Worm (Caenorhabditis elegans) whole organism, L2 larva: ENCODE results near the gene ZK616.5.

Experiments used
- C34F6.9 ChIP-seq: fragments of 150-350 bp; optimal IDR thresholded peaks from 2 replicates; lab custom pipeline; 2014; ENCODE audit warnings: missing biosample characterization, missing genetic modification characterization
- F13H6.1 ChIP-seq: sonication (generic microtip); optimal IDR thresholded peaks from 2 replicates; lab custom pipeline; 2016; ENCODE audit warnings: missing genetic modification characterization, missing compliant biosample characterization
- R02D3.7 ChIP-seq: fragments of 150-350 bp; optimal IDR thresholded peaks from 2 replicates; lab custom pipeline; 2014; ENCODE audit warnings: missing biosample characterization, missing genetic modification characterization
- Y55F3AM.14 ChIP-seq: fragments of 200-800 bp; sonication (Bioruptor generic); optimal IDR thresholded peaks from 2 replicates; lab custom pipeline; 2018; ENCODE audit warnings: mild to moderate bottlenecking, missing genetic modification characterization, missing compliant biosample characterization
- ZK546.5 ChIP-seq: sonication (generic microtip); optimal IDR thresholded peaks from 2 replicates; lab custom pipeline; 2017; ENCODE audit warnings: missing biosample characterization, missing genetic modification characterization
- alr-1 ChIP-seq: fragments of 150-350 bp; optimal IDR thresholded peaks from 2 replicates; lab custom pipeline; 2014; ENCODE audit warnings: missing biosample characterization, missing genetic modification characterization
- aly-2 ChIP-seq: fragments of 150-350 bp; optimal IDR thresholded peaks from 2 replicates; lab custom pipeline; 2014; ENCODE audit warnings: missing biosample characterization, missing genetic modification characterization
- ama-1 ChIP-seq: fragments of 150-350 bp; optimal IDR thresholded peaks from 2 replicates; lab custom pipeline; 2018; ENCODE audit warnings: inconsistent platforms
- blmp-1 ChIP-seq: sonication (generic microtip); optimal IDR thresholded peaks from 2 replicates; lab custom pipeline; 2017; ENCODE audit warnings: missing genetic modification characterization, mild to moderate bottlenecking, missing compliant biosample characterization, antibody characterized with exemption, moderate library complexity; ENCODE audit not compliant: insufficient read depth
- ceh-16 ChIP-seq: fragments of 150-350 bp; optimal IDR thresholded peaks from 2 replicates; lab custom pipeline; 2014; ENCODE audit warnings: missing biosample characterization, missing genetic modification characterization
- ceh-82 ChIP-seq: fragments of 150-350 bp; optimal IDR thresholded peaks from 2 replicates; lab custom pipeline; 2014; ENCODE audit warnings: missing biosample characterization, missing genetic modification characterization
- dmd-4 ChIP-seq: sonication (generic microtip); optimal IDR thresholded peaks from 2 replicates; lab custom pipeline; 2017; ENCODE audit warnings: missing biosample characterization, missing genetic modification characterization
- egl-27 ChIP-seq: sonication (generic microtip); optimal IDR thresholded peaks from 3 replicates; lab custom pipeline; 2017; ENCODE audit warnings: missing biosample characterization, missing genetic modification reagents, missing genetic modification characterization
- elt-1 ChIP-seq: fragments of 150-350 bp; optimal IDR thresholded peaks from 2 replicates; lab custom pipeline; 2014; ENCODE audit warnings: missing biosample characterization, missing genetic modification characterization
- elt-3 ChIP-seq: sonication (generic microtip); optimal IDR thresholded peaks from 2 replicates; lab custom pipeline; 2017; ENCODE audit warnings: missing biosample characterization, missing genetic modification characterization
- fos-1 ChIP-seq: fragments of 150-350 bp; optimal IDR thresholded peaks from 2 replicates; lab custom pipeline; 2014; ENCODE audit warnings: missing biosample characterization, missing genetic modification characterization
- gmeb-1 ChIP-seq: fragments of 150-350 bp; optimal IDR thresholded peaks from 2 replicates; lab custom pipeline; 2014; ENCODE audit warnings: missing biosample characterization, missing genetic modification characterization
- lin-11 ChIP-seq: fragments of 150-350 bp; sonication (generic microtip); optimal IDR thresholded peaks from 2 replicates; lab custom pipeline; 2014; ENCODE audit warnings: missing biosample characterization, missing genetic modification characterization, inconsistent platforms, mixed read lengths
- lin-13 ChIP-seq: fragments of 150-350 bp; optimal IDR thresholded peaks from 2 replicates; lab custom pipeline; 2014; ENCODE audit warnings: missing biosample characterization, missing genetic modification reagents, missing genetic modification characterization
- lin-39 ChIP-seq: fragments of 150-350 bp; optimal IDR thresholded peaks from 2 replicates; lab custom pipeline; 2014; ENCODE audit warnings: missing biosample characterization, missing genetic modification reagents, missing genetic modification characterization
- lsy-2 ChIP-seq, 2 experiments: fragments of 150-350 bp in 1 of 2; sonication (generic microtip) in 1 of 2; optimal IDR thresholded peaks; 2 replicates each; lab custom pipeline; 2014 to 2017; ENCODE audit warnings: missing biosample characterization in 2 of 2, missing genetic modification characterization in 2 of 2
- mab-5 ChIP-seq: fragments of 150-350 bp; optimal IDR thresholded peaks from 2 replicates; lab custom pipeline; 2014; ENCODE audit warnings: missing biosample characterization, missing genetic modification characterization
- mbf-1 ChIP-seq: sonication (generic microtip); optimal IDR thresholded peaks from 2 replicates; lab custom pipeline; 2017; ENCODE audit warnings: missing biosample characterization, missing genetic modification characterization
- mdl-1 ChIP-seq, 2 experiments: fragments of 150-350 bp in 1 of 2; sonication (generic microtip) in 1 of 2; optimal IDR thresholded peaks; 2 replicates each; lab custom pipeline; 2017; ENCODE audit warnings: missing biosample characterization in 2 of 2, missing genetic modification characterization in 2 of 2
- nhr-10 ChIP-seq: sonication (generic microtip); optimal IDR thresholded peaks from 2 replicates; lab custom pipeline; 2017; ENCODE audit warnings: missing biosample characterization, missing genetic modification characterization
- nhr-11 ChIP-seq: fragments of 150-350 bp; optimal IDR thresholded peaks from 2 replicates; lab custom pipeline; 2014; ENCODE audit warnings: missing biosample characterization, missing genetic modification characterization
- nhr-12 ChIP-seq: fragments of 150-350 bp; optimal IDR thresholded peaks from 2 replicates; lab custom pipeline; 2014; ENCODE audit warnings: missing biosample characterization, missing genetic modification characterization
- nhr-129 ChIP-seq: fragments of 150-350 bp; optimal IDR thresholded peaks from 2 replicates; lab custom pipeline; 2014; ENCODE audit warnings: missing biosample characterization, missing genetic modification characterization
- nhr-21 ChIP-seq: fragments of 150-350 bp; optimal IDR thresholded peaks from 2 replicates; lab custom pipeline; 2014; ENCODE audit warnings: missing biosample characterization, missing genetic modification characterization
- nhr-23 ChIP-seq: fragments of 150-350 bp; optimal IDR thresholded peaks from 2 replicates; lab custom pipeline; 2014; ENCODE audit warnings: missing biosample characterization, missing genetic modification reagents, missing genetic modification characterization
- nhr-237 ChIP-seq: fragments of 150-350 bp; optimal IDR thresholded peaks from 2 replicates; lab custom pipeline; 2014; ENCODE audit warnings: missing biosample characterization, missing genetic modification characterization
- nhr-25 ChIP-seq: fragments of 150-350 bp; sonication (generic microtip); optimal IDR thresholded peaks from 3 replicates; lab custom pipeline; 2014; ENCODE audit warnings: missing biosample characterization, missing genetic modification characterization
- nhr-6 ChIP-seq: fragments of 150-350 bp; optimal IDR thresholded peaks from 2 replicates; lab custom pipeline; 2014; ENCODE audit warnings: missing biosample characterization, missing genetic modification characterization
- nhr-77 ChIP-seq: fragments of 150-350 bp; optimal IDR thresholded peaks from 2 replicates; lab custom pipeline; 2014; ENCODE audit warnings: missing biosample characterization, missing genetic modification characterization
- peb-1 ChIP-seq: fragments of 150-350 bp; optimal IDR thresholded peaks from 2 replicates; lab custom pipeline; 2014; ENCODE audit warnings: missing biosample characterization, missing genetic modification characterization
- sem-4 ChIP-seq: fragments of 150-350 bp; optimal IDR thresholded peaks from 2 replicates; lab custom pipeline; 2014; ENCODE audit warnings: missing biosample characterization, missing genetic modification reagents, missing genetic modification characterization
- skn-1 ChIP-seq: sonication (generic microtip); optimal IDR thresholded peaks from 2 replicates; lab custom pipeline; 2017; ENCODE audit warnings: missing biosample characterization, missing genetic modification characterization
- sma-3 ChIP-seq: sonication (generic microtip); optimal IDR thresholded peaks from 2 replicates; lab custom pipeline; 2016; ENCODE audit warnings: missing genetic modification reagents, missing genetic modification characterization, missing compliant biosample characterization
- sma-9 ChIP-seq, 2 experiments: fragments of 150-350 bp in 1 of 2; sonication (generic microtip) in 1 of 2; optimal IDR thresholded peaks; 2 replicates each; lab custom pipeline; 2014 to 2016; ENCODE audit warnings: missing genetic modification characterization in 2 of 2, mild to moderate bottlenecking in 1 of 2, missing biosample characterization in 1 of 2, missing compliant biosample characterization in 1 of 2, missing genetic modification reagents in 1 of 2, moderate library complexity in 1 of 2
- snpc-4 ChIP-seq: fragments of 150-350 bp; optimal IDR thresholded peaks from 2 replicates; lab custom pipeline; 2014; ENCODE audit warnings: missing biosample characterization, missing genetic modification characterization
- unc-39 ChIP-seq: fragments of 150-350 bp; optimal IDR thresholded peaks from 2 replicates; lab custom pipeline; 2014; ENCODE audit warnings: missing biosample characterization, missing genetic modification characterization
- unc-55 ChIP-seq: fragments of 150-350 bp; sonication (generic microtip); optimal IDR thresholded peaks from 3 replicates; lab custom pipeline; 2014; ENCODE audit warnings: missing biosample characterization, missing genetic modification reagents, missing genetic modification characterization
- unc-62 ChIP-seq: fragments of 150-350 bp; optimal IDR thresholded peaks from 2 replicates; lab custom pipeline; 2014; ENCODE audit warnings: missing biosample characterization, missing genetic modification reagents, missing genetic modification characterization
- ztf-1 ChIP-seq: fragments of 200-800 bp; sonication (Bioruptor generic); conservative IDR thresholded peaks from 2 replicates; pipeline ENCODE4 v1.3.6; 2022; ENCODE audit warnings: missing genetic modification characterization, missing compliant biosample characterization
- ztf-4 ChIP-seq: fragments of 150-350 bp; optimal IDR thresholded peaks from 2 replicates; lab custom pipeline; 2014; ENCODE audit warnings: missing biosample characterization, missing genetic modification characterization

The ZK616.5 gene

DNA sequence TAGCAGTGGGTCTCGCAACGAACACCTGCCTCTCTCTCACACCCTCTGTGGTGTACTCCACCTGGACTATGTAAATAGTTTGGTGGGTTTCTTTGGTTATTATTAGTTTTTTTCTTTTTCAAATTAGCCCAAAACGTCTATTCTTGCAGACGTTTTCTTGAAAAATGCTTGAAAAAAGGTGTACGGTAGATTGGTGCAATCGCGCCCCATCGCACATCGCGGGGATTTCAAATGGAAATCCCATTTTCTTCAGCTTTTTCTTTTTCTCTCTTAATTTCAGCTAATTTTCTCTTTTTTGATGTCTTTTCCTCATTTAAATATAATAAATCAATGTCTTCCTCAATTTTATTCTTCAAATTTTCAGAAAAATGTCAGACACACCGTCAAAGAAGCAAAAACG lies 37.6 kb upstream of the ZK616.5 start, which contains the start of gene Y4C6B.1:
Gene Y4C6B.1 (plus strand): TSS at position 365 of the 400 bp plus-strand sequence.
- TF ChIP-seq nhr-77 (tag; lab: Kevin White, UChicago) (no peak), unc-62 (GFP tag; lab: Kevin White, UChicago) (no peak), lsy-2 (tag; optimal IDR thresholded peaks at IDR 0.05; lab: Kevin White, UChicago) (peak in 1 of 2 experiments; percentile 87), ceh-82 (tag; lab: Kevin White, UChicago) (no peak), peb-1 (tag; lab: Kevin White, UChicago) (no peak), elt-3 (tag; lab: Kevin White, UChicago) (no peak), unc-55 (peak; percentile 16)

DNA sequence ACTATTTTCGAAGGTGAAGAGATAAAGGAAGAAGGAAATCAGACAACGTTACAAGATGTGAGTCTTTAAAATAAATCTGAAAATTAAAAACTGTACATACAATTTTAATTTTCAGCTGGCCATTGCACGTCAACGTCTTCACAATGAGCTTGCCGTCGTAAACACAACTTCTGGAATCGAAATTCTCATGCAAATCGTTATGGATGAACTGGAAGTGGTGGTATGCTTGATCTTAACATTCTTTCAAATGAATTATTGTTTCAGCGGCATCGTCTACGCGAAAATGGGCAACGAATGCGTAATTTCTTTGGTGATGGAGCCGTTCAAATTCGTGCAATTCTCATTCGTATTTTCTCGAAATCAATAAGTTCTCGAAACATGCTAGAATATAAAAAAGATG lies 37.2 kb upstream of the ZK616.5 start:
- TF ChIP-seq blmp-1 (no peak), gmeb-1 (tag; lab: Kevin White, UChicago) (no peak), nhr-23 (tag; lab: Kevin White, UChicago) (no peak), snpc-4 (tag; lab: Kevin White, UChicago) (no peak), lin-13 (no peak), nhr-129 (no peak), lin-39 (tag; lab: Kevin White, UChicago) (no peak), skn-1 (no peak), mab-5 (no peak), nhr-11 (tag; lab: Kevin White, UChicago) (no peak), aly-2 (no peak)

DNA sequence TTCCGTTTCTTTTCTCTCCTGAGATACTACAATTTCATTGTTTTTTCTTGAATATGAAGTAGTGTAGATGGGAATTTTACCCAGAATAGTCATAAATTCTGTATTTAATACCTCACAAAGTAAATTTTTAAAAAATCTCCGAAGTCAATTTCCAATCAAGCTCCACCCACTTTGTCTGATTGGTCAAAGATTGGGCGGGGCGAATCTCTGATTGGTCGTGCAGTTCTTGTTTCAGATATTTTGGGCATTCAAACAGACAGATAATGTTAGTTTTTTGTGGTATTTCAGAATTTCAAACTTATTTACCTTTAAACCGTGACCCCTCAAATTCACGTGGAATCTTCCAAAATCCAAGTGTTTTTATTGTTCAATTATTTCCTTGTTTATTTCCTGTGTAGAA lies 31.2 kb upstream of the ZK616.5 start, which contains the start of gene F41H10.5:
Gene F41H10.5 (plus strand): TSS at position 375 of the 400 bp plus-strand sequence.
- TF ChIP-seq lin-13 (no peak), skn-1 (no peak), mab-5 (no peak), Y55F3AM.14 (GFP tag; lab: Kevin White, UChicago) (no peak), nhr-12 (tag; lab: Kevin White, UChicago) (no peak), dmd-4 (no peak), unc-62 (GFP tag; lab: Kevin White, UChicago) (no peak), egl-27 (tag; lab: Kevin White, UChicago) (no peak), gmeb-1 (tag; lab: Kevin White, UChicago) (no peak), lin-11 (tag; lab: Kevin White, UChicago) (no peak), nhr-23 (tag; lab: Kevin White, UChicago) (no peak), F13H6.1 (tag; lab: Kevin White, UChicago) (no peak), ZK546.5 (tag; lab: Kevin White, UChicago) (no peak), elt-3 (tag; lab: Kevin White, UChicago) (no peak), nhr-237 (no peak), nhr-77 (tag; lab: Kevin White, UChicago) (no peak)

DNA sequence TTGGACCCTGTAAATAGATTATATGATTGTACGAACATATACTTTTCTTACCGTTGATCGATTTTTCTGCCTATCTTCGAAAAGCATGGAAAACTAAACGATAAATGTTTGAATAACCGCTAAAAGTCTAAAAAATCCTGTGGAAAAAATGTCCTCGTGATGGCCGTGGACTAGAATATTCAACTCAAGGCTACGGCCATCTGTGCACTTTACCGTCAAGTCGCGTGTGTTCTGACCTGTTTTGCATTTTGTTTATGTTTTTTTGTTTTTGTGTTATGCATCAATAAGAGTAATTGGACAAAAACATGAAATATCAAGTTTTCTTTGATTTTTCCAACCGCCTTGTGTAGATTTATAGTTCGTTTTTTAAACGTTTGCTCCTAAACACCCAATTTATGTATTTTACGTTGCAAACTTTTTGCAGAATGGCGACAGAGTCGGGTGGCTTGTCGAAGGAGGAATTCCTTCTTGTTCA lies 27.6 kb upstream of the ZK616.5 start, which contains the start of the genes hda-6 and F41H10.4:
Gene hda-6 (minus strand): TSS at position 172 of the 475 bp plus-strand sequence.
Gene F41H10.4 (plus strand): TSS at position 425 of the 475 bp plus-strand sequence.
- TF ChIP-seq nhr-6 (peak; percentile 66), nhr-12 (tag; lab: Kevin White, UChicago) (no peak), R02D3.7 (tag; lab: Kevin White, UChicago) (peak; percentile 13), skn-1 (no peak), mdl-1 (tag; optimal IDR thresholded peaks at IDR 0.05; lab: Kevin White, UChicago) (peak in 1 of 2 experiments; percentile 29), ztf-4 (no peak), alr-1 (tag; lab: Kevin White, UChicago) (no peak), sma-9 (GFP tag; optimal IDR thresholded peaks at IDR 0.05; lab: Kevin White, UChicago) (peak; percentile 83), sma-9 (tag; optimal IDR thresholded peaks at IDR 0.05; lab: Kevin White, UChicago) (no peak), lsy-2 (tag; optimal IDR thresholded peaks at IDR 0.05; lab: Kevin White, UChicago) (peak; percentile 70 to 91), ama-1 (no peak), F13H6.1 (tag; lab: Kevin White, UChicago) (peak; percentile 69), unc-55 (peak; percentile 75), mab-5 (peak; percentile 47), mbf-1 (tag; lab: Kevin White, UChicago) (no peak), nhr-77 (tag; lab: Kevin White, UChicago) (no peak), nhr-25 (tag; lab: Kevin White, UChicago) (peak; percentile 87), fos-1 (peak; percentile 54), lin-39 (tag; lab: Kevin White, UChicago) (no peak), peb-1 (tag; lab: Kevin White, UChicago) (no peak), elt-1 (tag; lab: Kevin White, UChicago) (no peak), sem-4 (tag; lab: Kevin White, UChicago) (peak; percentile 37), ceh-82 (tag; lab: Kevin White, UChicago) (no peak), ceh-16 (no peak), C34F6.9 (tag; lab: Kevin White, UChicago) (peak; percentile 86), nhr-21 (tag; lab: Kevin White, UChicago) (peak; percentile 55), unc-39 (tag; lab: Kevin White, UChicago) (no peak), egl-27 (tag; lab: Kevin White, UChicago) (peak; percentile 24), nhr-237 (no peak), nhr-10 (no peak), nhr-11 (tag; lab: Kevin White, UChicago) (no peak), sma-3 (GFP tag; lab: Kevin White, UChicago) (peak; percentile 64), elt-3 (tag; lab: Kevin White, UChicago) (no peak), ztf-1 (GFP tag; lab: Robert Waterston, UW) (no peak), blmp-1 (no peak), lin-11 (tag; lab: Kevin White, UChicago) (peak; percentile 14)
